Fruit fly (Drosophila melanogaster) whole organism, embryonic: ENCODE measurements around the gene VGlut.

Experiments used
- Antp ChIP-seq: fragments of 200-800 bp; sonication (Bioruptor generic); optimal IDR thresholded peaks from 3 replicates; lab custom pipeline; 2016; ENCODE audit warnings: missing biosample characterization, missing genetic modification characterization
- CG1647 ChIP-seq: fragments of 200-800 bp; sonication (Bioruptor generic); optimal IDR thresholded peaks from 3 replicates; lab custom pipeline; 2016; ENCODE audit warnings: missing biosample characterization, missing genetic modification characterization
- CG17359 ChIP-seq: fragments of 200-800 bp; sonication (Bioruptor generic); optimal IDR thresholded peaks from 3 replicates; lab custom pipeline; 2018; ENCODE audit warnings: missing biosample characterization, mild to moderate bottlenecking, missing genetic modification characterization, moderate library complexity
- CG17802 ChIP-seq: fragments of 200-800 bp; sonication (Bioruptor generic); optimal IDR thresholded peaks from 2 replicates; lab custom pipeline; 2018; ENCODE audit warnings: missing biosample characterization, mild to moderate bottlenecking, missing genetic modification characterization, moderate library complexity
- H15 ChIP-seq: fragments of 200-800 bp; sonication (Bioruptor generic); IDR thresholded peaks from 3 replicates; pipeline ENCODE4 v1.3.6; 2022; ENCODE audit warnings: missing biosample characterization, missing genetic modification characterization
- btn ChIP-seq: fragments of 200-800 bp; sonication (Bioruptor generic); optimal IDR thresholded peaks from 2 replicates; lab custom pipeline; 2016; ENCODE audit warnings: missing biosample characterization, missing genetic modification characterization
- phol ChIP-seq: fragments of 200-800 bp; sonication (Bioruptor generic); optimal IDR thresholded peaks from 3 replicates; lab custom pipeline; 2018; ENCODE audit warnings: missing biosample characterization, mild to moderate bottlenecking, missing genetic modification characterization, moderate library complexity
- wek ChIP-seq: fragments of 200-800 bp; sonication (Bioruptor generic); optimal IDR thresholded peaks from 3 replicates; lab custom pipeline; 2018; ENCODE audit warnings: missing biosample characterization, mild to moderate bottlenecking, missing genetic modification characterization, moderate library complexity

DNA sequence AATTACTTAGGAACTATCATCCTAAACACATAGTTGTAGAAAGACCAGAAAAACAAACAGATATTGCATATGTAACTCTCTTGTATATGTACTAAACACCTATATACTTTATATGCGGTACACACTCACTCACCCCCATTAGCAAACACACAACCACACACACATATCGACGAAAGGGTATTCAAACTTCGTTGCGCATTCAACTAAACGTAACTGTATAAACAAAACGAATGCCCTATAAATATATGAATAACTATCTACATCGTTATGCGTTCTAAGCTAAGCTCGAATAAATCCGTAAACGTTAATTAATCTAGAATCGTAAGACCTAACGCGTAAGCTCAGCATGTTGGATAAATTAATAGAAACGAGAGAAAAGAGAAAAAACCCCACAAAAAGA lies 59.1 kb downstream of the VGlut start:
- no peak for TF ChIP-seq CG17359
- TF ChIP-seq Antp: no peak
- no peak for TF ChIP-seq wek (GFP tag; lab: Kevin White, UChicago)
- TF ChIP-seq btn (GFP tag; lab: Kevin White, UChicago): no peak
- TF ChIP-seq CG17802 (tag; lab: Kevin White, UChicago): no peak
- no peak for TF ChIP-seq phol
- no peak for TF ChIP-seq CG1647 (GFP tag; lab: Kevin White, UChicago)
- TF ChIP-seq H15 (GFP tag; lab: Robert Waterston, UW): no peak
